Worm (Caenorhabditis elegans) whole organism, late embryonic: Measurements from ENCODE around the gene srz-48.

ENCODE experiments used
- C38D4.7 ChIP-seq: fragments of 200-800 bp; sonication (Bioruptor generic); optimal IDR thresholded peaks from 2 replicates; lab custom pipeline; 2018; ENCODE audit warnings: mild to moderate bottlenecking, missing genetic modification characterization, moderate library complexity, missing compliant biosample characterization
- F13H6.1 ChIP-seq: sonication (generic microtip); optimal IDR thresholded peaks from 2 replicates; lab custom pipeline; 2016; ENCODE audit warnings: missing genetic modification characterization, missing compliant biosample characterization
- K02D7.2 ChIP-seq: sonication (generic microtip); optimal IDR thresholded peaks from 2 replicates; lab custom pipeline; 2017; ENCODE audit warnings: mild to moderate bottlenecking, missing genetic modification characterization, missing compliant biosample characterization
- K09A11.1 ChIP-seq: sonication (generic microtip); optimal IDR thresholded peaks from 2 replicates; lab custom pipeline; 2017; ENCODE audit warnings: antibody characterized with exemption, mild to moderate bottlenecking, missing genetic modification characterization, missing compliant biosample characterization; ENCODE audit not compliant: insufficient read depth
- T23F11.4 ChIP-seq: fragments of 200-800 bp; sonication (Bioruptor generic); optimal IDR thresholded peaks from 2 replicates; lab custom pipeline; 2018; ENCODE audit warnings: mild to moderate bottlenecking, missing genetic modification characterization, missing compliant biosample characterization
- ahr-1 ChIP-seq: sonication (generic microtip); optimal IDR thresholded peaks from 2 replicates; lab custom pipeline; 2016; ENCODE audit warnings: missing genetic modification characterization, missing compliant biosample characterization
- ama-1 ChIP-seq: fragments of 150-350 bp; optimal IDR thresholded peaks from 2 replicates; lab custom pipeline; 2014
- ceh-14 ChIP-seq: sonication (generic microtip); optimal IDR thresholded peaks from 2 replicates; lab custom pipeline; 2016; ENCODE audit warnings: missing genotype, missing genetic modification characterization, missing compliant biosample characterization
- ceh-2 ChIP-seq: sonication (generic microtip); optimal IDR thresholded peaks from 2 replicates; lab custom pipeline; 2016; ENCODE audit warnings: missing genotype, missing genetic modification characterization, missing compliant biosample characterization
- ceh-30 ChIP-seq: fragments of 150-350 bp; optimal IDR thresholded peaks from 2 replicates; lab custom pipeline; 2014; ENCODE audit warnings: missing biosample characterization, missing genetic modification characterization
- ceh-48 ChIP-seq: sonication (generic microtip); optimal IDR thresholded peaks from 2 replicates; lab custom pipeline; 2016; ENCODE audit warnings: missing genetic modification characterization, inconsistent platforms, missing compliant biosample characterization
- ceh-6 ChIP-seq: fragments of 200-800 bp; sonication (Bioruptor generic); optimal IDR thresholded peaks from 2 replicates; lab custom pipeline; 2018; ENCODE audit warnings: mild to moderate bottlenecking, missing genetic modification characterization, missing compliant biosample characterization
- che-1 ChIP-seq: sonication (generic microtip); optimal IDR thresholded peaks from 2 replicates; lab custom pipeline; 2016; ENCODE audit warnings: mild to moderate bottlenecking, missing genetic modification characterization, missing compliant biosample characterization
- dmd-4 ChIP-seq: sonication (generic microtip); optimal IDR thresholded peaks from 2 replicates; lab custom pipeline; 2016; ENCODE audit warnings: borderline replicate concordance, missing genetic modification characterization, missing compliant biosample characterization
- elt-4 ChIP-seq: sonication (generic microtip); optimal IDR thresholded peaks from 2 replicates; lab custom pipeline; 2016; ENCODE audit warnings: missing genetic modification characterization, missing compliant biosample characterization
- ets-4 ChIP-seq: sonication (generic microtip); optimal IDR thresholded peaks from 2 replicates; lab custom pipeline; 2016; ENCODE audit warnings: missing genetic modification characterization, missing compliant biosample characterization
- eyg-1 ChIP-seq: sonication (generic microtip); optimal IDR thresholded peaks from 2 replicates; lab custom pipeline; 2016; ENCODE audit warnings: missing genotype, missing genetic modification characterization, missing compliant biosample characterization
- hlh-15 ChIP-seq: sonication (generic microtip); optimal IDR thresholded peaks from 2 replicates; lab custom pipeline; 2016; ENCODE audit warnings: missing genetic modification characterization, missing compliant biosample characterization
- hlh-8 ChIP-seq: sonication (generic microtip); optimal IDR thresholded peaks from 2 replicates; lab custom pipeline; 2016; ENCODE audit warnings: missing genotype, missing genetic modification characterization, missing compliant biosample characterization
- madf-2 ChIP-seq: sonication (generic microtip); optimal IDR thresholded peaks from 2 replicates; lab custom pipeline; 2017; ENCODE audit warnings: missing genetic modification characterization, missing compliant biosample characterization
- nfya-1 ChIP-seq: sonication (generic microtip); optimal IDR thresholded peaks from 2 replicates; lab custom pipeline; 2017; ENCODE audit warnings: missing genetic modification characterization, mild to moderate bottlenecking, missing compliant biosample characterization, antibody characterized with exemption, moderate library complexity
- nhr-11 ChIP-seq: fragments of 150-350 bp; optimal IDR thresholded peaks from 2 replicates; lab custom pipeline; 2014; ENCODE audit warnings: missing biosample characterization, missing genetic modification characterization
- nhr-232 ChIP-seq: sonication (generic microtip); optimal IDR thresholded peaks from 2 replicates; lab custom pipeline; 2016; ENCODE audit warnings: missing genetic modification characterization, missing compliant biosample characterization
- npax-4 ChIP-seq: sonication (generic microtip); optimal IDR thresholded peaks from 2 replicates; lab custom pipeline; 2016; ENCODE audit warnings: missing genetic modification characterization, missing compliant biosample characterization
- pha-2 ChIP-seq: sonication (generic microtip); optimal IDR thresholded peaks from 2 replicates; lab custom pipeline; 2017; ENCODE audit warnings: mild to moderate bottlenecking, missing genetic modification characterization, missing compliant biosample characterization
- pha-4 ChIP-seq: fragments of 150-350 bp; optimal IDR thresholded peaks from 2 replicates; lab custom pipeline; 2018; ENCODE audit warnings: missing biosample characterization, missing genetic modification reagents, missing genetic modification characterization
- pqm-1 ChIP-seq: sonication (generic microtip); optimal IDR thresholded peaks from 2 replicates; lab custom pipeline; 2016; ENCODE audit warnings: missing genetic modification characterization, missing compliant biosample characterization
- rnt-1 ChIP-seq: sonication (generic microtip); optimal IDR thresholded peaks from 2 replicates; lab custom pipeline; 2016; ENCODE audit warnings: missing genetic modification characterization, missing compliant biosample characterization
- sdc-2 ChIP-seq: sonication (generic microtip); optimal IDR thresholded peaks from 2 replicates; lab custom pipeline; 2016; ENCODE audit warnings: missing genotype, missing genetic modification characterization, missing compliant biosample characterization
- sox-4 ChIP-seq: sonication (generic microtip); optimal IDR thresholded peaks from 2 replicates; lab custom pipeline; 2017; ENCODE audit warnings: mild to moderate bottlenecking, missing genetic modification characterization, inconsistent platforms, missing compliant biosample characterization
- syd-9 ChIP-seq: sonication (generic microtip); optimal IDR thresholded peaks from 2 replicates; lab custom pipeline; 2016; ENCODE audit warnings: mild to moderate bottlenecking, missing genetic modification characterization, moderate library complexity, missing compliant biosample characterization
- ttx-3 ChIP-seq: sonication (generic microtip); optimal IDR thresholded peaks from 2 replicates; lab custom pipeline; 2016; ENCODE audit warnings: missing genetic modification reagents, missing genetic modification characterization, missing compliant biosample characterization
- unc-3 ChIP-seq, 2 experiments: fragments of 200-800 bp in 1 of 2; sonication (Bioruptor generic) in 1 of 2; sonication (generic microtip) in 1 of 2; conservative IDR thresholded peaks in 1 of 2; optimal IDR thresholded peaks in 1 of 2; 2 replicates each; pipeline versions ENCODE4 v1.3.6 to Lab custom; 2016 to 2022; ENCODE audit warnings: missing compliant biosample characterization in 2 of 2, missing genetic modification characterization in 2 of 2, missing genetic modification reagents in 1 of 2
- unc-42 ChIP-seq: sonication (generic microtip); optimal IDR thresholded peaks from 2 replicates; lab custom pipeline; 2016; ENCODE audit warnings: missing genotype, missing genetic modification characterization, missing compliant biosample characterization
- zip-5 ChIP-seq: sonication (generic microtip); optimal IDR thresholded peaks from 2 replicates; lab custom pipeline; 2016; ENCODE audit warnings: missing genetic modification characterization, missing compliant biosample characterization

Gene srz-48

DNA sequence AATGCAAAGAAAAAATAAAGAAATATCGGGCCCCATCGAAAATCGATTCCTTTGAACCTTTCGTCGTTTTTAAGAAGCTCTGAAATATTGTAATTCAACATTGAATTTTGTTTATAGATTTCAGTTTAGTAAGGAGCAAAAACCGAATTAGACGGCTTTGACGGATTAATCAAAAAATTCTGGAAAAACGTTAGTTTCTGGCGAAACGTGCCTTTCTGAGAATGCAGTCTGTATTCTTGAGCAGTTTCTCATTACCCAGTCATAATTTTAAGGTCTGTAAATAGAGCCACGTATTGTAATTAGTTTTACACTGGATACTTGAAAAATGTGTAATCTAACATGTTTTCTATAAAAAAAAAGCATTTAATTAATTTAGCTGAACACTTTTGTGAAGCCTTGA, at the start of gene srz-48:
Gene srz-48, minus strand, starts transcription at position 101 of the 400 bp plus-strand sequence.
- TF ChIP-seq npax-4 (tag; lab: Kevin White, UChicago): no peak
- TF ChIP-seq dmd-4 (tag; lab: Kevin White, UChicago): no peak
- TF ChIP-seq hlh-15 (tag; lab: Kevin White, UChicago): no peak
- no peak for TF ChIP-seq F13H6.1
- TF ChIP-seq ets-4 (tag; lab: Kevin White, UChicago): no peak
- TF ChIP-seq ceh-30 (tag; lab: Kevin White, UChicago): no peak
- TF ChIP-seq sox-4 (tag; lab: Kevin White, UChicago): no peak
- no peak for TF ChIP-seq ahr-1
- TF ChIP-seq ama-1: no peak
- no peak for TF ChIP-seq C38D4.7 (GFP tag; lab: Kevin White, UChicago)
- no peak for TF ChIP-seq T23F11.4 (GFP tag; lab: Kevin White, UChicago)
- TF ChIP-seq ceh-14 (tag; lab: Kevin White, UChicago): no peak

DNA sequence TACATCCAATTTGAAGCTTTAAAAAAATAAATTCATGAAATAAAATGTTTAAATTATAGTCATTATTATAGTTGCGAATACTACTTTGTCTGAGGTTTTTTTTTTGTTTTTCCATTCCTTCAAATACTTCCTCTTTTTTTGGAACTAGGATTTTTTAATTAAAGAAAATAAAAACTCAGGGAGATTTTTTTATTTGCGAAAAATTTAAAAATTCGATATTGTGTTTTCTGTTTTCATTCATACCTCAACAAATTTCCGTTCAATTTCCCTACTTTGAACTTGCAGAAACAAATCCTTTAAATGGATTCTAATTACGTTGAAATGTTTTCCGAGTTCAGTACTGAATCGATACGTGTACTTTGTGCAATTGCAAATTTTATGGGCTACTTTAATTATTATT, 48.5 kb upstream of the srz-48 start, which contains the start of gene srw-32:
Gene srw-32, plus strand, starts transcription at position 301 of the 400 bp plus-strand sequence.
- TF ChIP-seq nhr-11: no peak
- no peak for TF ChIP-seq dmd-4 (tag; lab: Kevin White, UChicago)
- no peak for TF ChIP-seq pqm-1 (tag; lab: Kevin White, UChicago)
- no peak for TF ChIP-seq nfya-1 (tag; lab: Kevin White, UChicago)
- TF ChIP-seq syd-9 (tag; lab: Kevin White, UChicago): no peak
- no peak for TF ChIP-seq ttx-3 (tag; lab: Kevin White, UChicago)
- no peak for TF ChIP-seq ceh-48
- TF ChIP-seq C38D4.7 (GFP tag; lab: Kevin White, UChicago): no peak
- TF ChIP-seq ceh-6 (GFP tag; lab: Kevin White, UChicago): no peak
- TF ChIP-seq sdc-2 (tag; lab: Kevin White, UChicago): no peak
- no peak for TF ChIP-seq ceh-2 (tag; lab: Kevin White, UChicago)
- TF ChIP-seq pha-4 (tag; lab: Kevin White, UChicago): no peak
- TF ChIP-seq madf-2: no peak
- TF ChIP-seq elt-4: no peak
- no peak for TF ChIP-seq hlh-8 (tag; lab: Kevin White, UChicago)
- no peak for TF ChIP-seq che-1 (tag; lab: Kevin White, UChicago)

DNA sequence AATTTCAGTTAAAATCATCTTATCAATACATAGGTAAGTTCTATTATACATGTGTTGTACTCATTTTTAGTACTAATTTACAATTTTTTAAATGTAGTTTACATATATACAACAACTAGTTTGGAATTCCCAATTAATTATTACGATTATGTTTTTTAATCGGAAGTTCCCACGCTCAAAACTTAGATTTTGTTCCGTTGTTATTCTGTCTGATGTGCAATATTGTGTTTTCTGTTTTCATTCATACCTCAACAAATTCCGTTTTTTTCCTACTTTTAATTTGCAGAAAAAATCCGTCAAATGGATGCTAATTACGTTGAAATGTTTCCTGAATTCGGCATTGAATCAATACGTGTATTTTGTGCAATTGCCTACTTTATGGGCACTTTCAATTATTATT, 46.3 kb upstream of the srz-48 start, which contains the start of gene srw-31:
Gene srw-31, plus strand, starts transcription at position 301 of the 400 bp plus-strand sequence.
- TF ChIP-seq ceh-2 (tag; lab: Kevin White, UChicago) (no peak), nhr-232 (tag; lab: Kevin White, UChicago) (no peak), F13H6.1 (no peak), K09A11.1 (tag; lab: Kevin White, UChicago) (no peak), unc-3 (GFP tag; conservative IDR thresholded peaks at IDR 0.05; lab: Robert Waterston, UW) (no peak), unc-3 (tag; optimal IDR thresholded peaks at IDR 0.05; lab: Kevin White, UChicago) (no peak), pqm-1 (tag; lab: Kevin White, UChicago) (no peak), ahr-1 (no peak), rnt-1 (no peak), eyg-1 (tag; lab: Kevin White, UChicago) (no peak)

DNA sequence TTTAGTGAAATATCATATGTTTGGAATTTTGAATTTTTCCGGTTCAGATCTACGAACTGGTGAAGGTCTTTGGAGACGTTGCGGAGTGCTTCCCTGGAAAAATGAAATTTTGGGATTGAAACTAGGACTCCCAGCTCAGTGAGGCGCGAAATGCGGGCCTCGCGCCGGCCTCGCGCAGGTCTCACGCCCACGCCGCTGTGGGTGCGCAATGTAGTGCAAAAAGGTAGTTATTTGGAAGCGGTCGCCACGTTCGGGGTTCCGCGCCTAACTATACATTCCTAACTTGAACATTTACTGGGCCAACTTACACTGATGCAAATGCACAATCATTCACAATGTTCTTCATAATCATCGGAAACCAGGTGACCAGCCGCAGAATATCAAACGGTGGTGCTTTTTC, 40.1 kb upstream of the srz-48 start:
- TF ChIP-seq pha-2 (tag; lab: Kevin White, UChicago): no peak
- no peak for TF ChIP-seq sox-4 (tag; lab: Kevin White, UChicago)
- no peak for TF ChIP-seq zip-5 (tag; lab: Kevin White, UChicago)
- no peak for TF ChIP-seq pha-4 (tag; lab: Kevin White, UChicago)
- no peak for TF ChIP-seq unc-42 (tag; lab: Kevin White, UChicago)
- no peak for TF ChIP-seq K02D7.2 (tag; lab: Kevin White, UChicago)
- TF ChIP-seq, all 69 proteins: peak for 0
